Fruit fly (Drosophila melanogaster) whole organism, embryonic: Measurements from ENCODE around the gene Hsp110.

ENCODE experiments used
- ATbp ChIP-seq: fragments of 200-800 bp; sonication (Bioruptor generic); optimal IDR thresholded peaks from 2 replicates; lab custom pipeline; 2017; ENCODE audit warnings: missing biosample characterization, mild to moderate bottlenecking, missing genetic modification characterization, missing genetic modification reagents
- Abd-B ChIP-seq: fragments of 200-800 bp; sonication (Bioruptor generic); optimal IDR thresholded peaks from 2 replicates; lab custom pipeline; 2018; ENCODE audit warnings: missing biosample characterization, mild to moderate bottlenecking, missing genetic modification characterization, moderate library complexity
- Bgb ChIP-seq: fragments of 200-800 bp; sonication (Bioruptor generic); IDR thresholded peaks from 2 replicates; pipeline ENCODE4 v1.3.6; 2022; ENCODE audit warnings: missing biosample characterization, missing genetic modification characterization; ENCODE audit not compliant: partially characterized antibody
- CG10147 ChIP-seq: fragments of 200-800 bp; sonication (Bioruptor generic); optimal IDR thresholded peaks from 2 replicates; lab custom pipeline; 2019; ENCODE audit warnings: missing biosample characterization, mild to moderate bottlenecking, missing genetic modification characterization, moderate library complexity
- CG10267 ChIP-seq: fragments of 200-800 bp; sonication (Bioruptor generic); optimal IDR thresholded peaks from 2 replicates; lab custom pipeline; 2018; ENCODE audit warnings: missing biosample characterization, mild to moderate bottlenecking, missing genetic modification characterization, moderate library complexity
- CG11085 ChIP-seq: fragments of 200-800 bp; sonication (Bioruptor generic); IDR thresholded peaks from 2 replicates; pipeline ENCODE4 v1.3.6; 2022; ENCODE audit warnings: missing biosample characterization, missing genetic modification characterization
- CG11398 ChIP-seq: fragments of 200-800 bp; sonication (Bioruptor generic); optimal IDR thresholded peaks from 2 replicates; lab custom pipeline; 2016; ENCODE audit warnings: missing biosample characterization, missing genetic modification characterization
- CG11504 ChIP-seq: fragments of 200-800 bp; sonication (Bioruptor generic); optimal IDR thresholded peaks from 3 replicates; lab custom pipeline; 2019; ENCODE audit warnings: missing biosample characterization, mild to moderate bottlenecking, missing genetic modification characterization, moderate library complexity
- CG12104 ChIP-seq: fragments of 200-800 bp; sonication (Bioruptor generic); optimal IDR thresholded peaks from 3 replicates; lab custom pipeline; 2016; ENCODE audit warnings: missing biosample characterization, missing genetic modification characterization
- CG13287 ChIP-seq: fragments of 200-800 bp; sonication (Bioruptor generic); IDR thresholded peaks from 2 replicates; pipeline ENCODE4 v1.3.6; 2022; ENCODE audit warnings: missing biosample characterization, missing genetic modification characterization; ENCODE audit not compliant: partially characterized antibody
- CG13296 ChIP-seq: fragments of 200-800 bp; sonication (Bioruptor generic); optimal IDR thresholded peaks from 3 replicates; lab custom pipeline; 2018; ENCODE audit warnings: missing biosample characterization, mild to moderate bottlenecking, missing genetic modification characterization
- CG13424 ChIP-seq: fragments of 200-800 bp; sonication (Bioruptor generic); optimal IDR thresholded peaks from 2 replicates; lab custom pipeline; 2019; ENCODE audit warnings: missing biosample characterization, mild to moderate bottlenecking, missing genetic modification characterization, moderate library complexity
- CG14860 ChIP-seq: fragments of 200-800 bp; sonication (Bioruptor generic); IDR thresholded peaks from 3 replicates; pipeline ENCODE4 v1.3.6; 2022; ENCODE audit warnings: missing biosample characterization, missing genetic modification characterization; ENCODE audit not compliant: partially characterized antibody
- CG17359 ChIP-seq: fragments of 200-800 bp; sonication (Bioruptor generic); optimal IDR thresholded peaks from 3 replicates; lab custom pipeline; 2018; ENCODE audit warnings: missing biosample characterization, mild to moderate bottlenecking, missing genetic modification characterization, moderate library complexity
- CG17361 ChIP-seq: fragments of 200-800 bp; sonication (Bioruptor generic); IDR thresholded peaks from 3 replicates; pipeline ENCODE4 v1.3.6; 2022; ENCODE audit warnings: missing biosample characterization, missing genetic modification characterization
- CG2116 ChIP-seq: fragments of 200-800 bp; sonication (Bioruptor generic); optimal IDR thresholded peaks from 3 replicates; lab custom pipeline; 2018; ENCODE audit warnings: missing biosample characterization, mild to moderate bottlenecking, missing genetic modification characterization
- CG30020 ChIP-seq: fragments of 200-800 bp; optimal IDR thresholded peaks from 2 replicates; lab custom pipeline; 2019; ENCODE audit warnings: missing biosample characterization, mild to moderate bottlenecking, missing genetic modification characterization, moderate library complexity
- CG3838 ChIP-seq: fragments of 200-800 bp; sonication (Bioruptor generic); optimal IDR thresholded peaks from 3 replicates; lab custom pipeline; 2016; ENCODE audit warnings: missing biosample characterization, missing genetic modification characterization
- CG4617 ChIP-seq: fragments of 200-800 bp; sonication (Bioruptor generic); optimal IDR thresholded peaks from 3 replicates; lab custom pipeline; 2016; ENCODE audit warnings: missing biosample characterization, missing genetic modification characterization, borderline replicate concordance
- CG6254 ChIP-seq: fragments of 200-800 bp; sonication (Bioruptor generic); optimal IDR thresholded peaks from 3 replicates; lab custom pipeline; 2017; ENCODE audit warnings: mild to moderate bottlenecking, missing biosample characterization, missing genetic modification reagents, missing genetic modification characterization
- CG7786 ChIP-seq: fragments of 200-800 bp; sonication (Bioruptor generic); optimal IDR thresholded peaks from 2 replicates; lab custom pipeline; 2016; ENCODE audit warnings: missing biosample characterization, missing genetic modification characterization
- CG7987 ChIP-seq: fragments of 200-800 bp; sonication (Bioruptor generic); optimal IDR thresholded peaks from 2 replicates; lab custom pipeline; 2018; ENCODE audit warnings: missing biosample characterization, mild to moderate bottlenecking, missing genetic modification characterization, moderate library complexity
- CG8924 ChIP-seq: fragments of 200-800 bp; optimal IDR thresholded peaks from 3 replicates; lab custom pipeline; 2019; ENCODE audit warnings: missing biosample characterization, mild to moderate bottlenecking, missing genetic modification characterization, moderate library complexity
- Dek ChIP-seq: fragments of 200-800 bp; sonication (Bioruptor generic); optimal IDR thresholded peaks from 3 replicates; lab custom pipeline; 2019; ENCODE audit warnings: missing biosample characterization, mild to moderate bottlenecking, missing genetic modification characterization, moderate library complexity
- Dll ChIP-seq: fragments of 200-800 bp; sonication (Bioruptor generic); IDR thresholded peaks from 4 replicates; pipeline ENCODE4 v1.3.6; 2022; ENCODE audit warnings: missing biosample characterization, missing genetic modification characterization; ENCODE audit not compliant: partially characterized antibody
- Doc3 ChIP-seq: fragments of 200-800 bp; sonication (Bioruptor generic); IDR thresholded peaks from 3 replicates; pipeline ENCODE4 v1.3.6; 2022; ENCODE audit warnings: missing biosample characterization, missing genetic modification characterization; ENCODE audit not compliant: partially characterized antibody
- Fer3 ChIP-seq: fragments of 200-800 bp; sonication (Bioruptor generic); optimal IDR thresholded peaks from 2 replicates; lab custom pipeline; 2018; ENCODE audit warnings: missing biosample characterization, mild to moderate bottlenecking, missing genetic modification characterization, moderate library complexity
- H15 ChIP-seq: fragments of 200-800 bp; sonication (Bioruptor generic); IDR thresholded peaks from 3 replicates; pipeline ENCODE4 v1.3.6; 2022; ENCODE audit warnings: missing biosample characterization, missing genetic modification characterization
- HLH4C ChIP-seq: fragments of 200-800 bp; sonication (Bioruptor generic); IDR thresholded peaks from 3 replicates; pipeline ENCODE4 v1.3.6; 2022; ENCODE audit warnings: missing biosample characterization, missing genetic modification characterization; ENCODE audit not compliant: partially characterized antibody
- Hey ChIP-seq: fragments of 200-800 bp; sonication (Bioruptor generic); optimal IDR thresholded peaks from 3 replicates; lab custom pipeline; 2018; ENCODE audit warnings: missing biosample characterization, mild to moderate bottlenecking, missing genetic modification characterization
- Pdp1 ChIP-seq, 2 experiments: fragments of 200-800 bp; sonication (Bioruptor generic); optimal IDR thresholded peaks; 3 replicates each; lab custom pipeline; 2016; ENCODE audit warnings: missing biosample characterization in 2 of 2, missing genetic modification characterization in 2 of 2, mild to moderate bottlenecking in 1 of 2, moderate library complexity in 1 of 2
- Taf1 ChIP-seq: fragments of 200-800 bp; sonication (Bioruptor generic); IDR thresholded peaks from 2 replicates; pipeline ENCODE4 v1.3.6; 2022; ENCODE audit warnings: missing biosample characterization, missing genetic modification characterization
- Xbp1 ChIP-seq: fragments of 200-800 bp; sonication (Bioruptor generic); optimal IDR thresholded peaks from 3 replicates; lab custom pipeline; 2016; ENCODE audit warnings: missing biosample characterization, mild to moderate bottlenecking, missing genetic modification characterization
- Xrp1 ChIP-seq: fragments of 200-800 bp; sonication (Bioruptor generic); IDR thresholded peaks from 2 replicates; pipeline ENCODE4 v1.3.6; 2022; ENCODE audit warnings: missing biosample characterization, missing genetic modification characterization
- abd-A ChIP-seq: fragments of 200-800 bp; sonication (Bioruptor generic); optimal IDR thresholded peaks from 3 replicates; lab custom pipeline; 2019; ENCODE audit warnings: missing biosample characterization, mild to moderate bottlenecking, missing genetic modification characterization, moderate library complexity
- ci ChIP-seq: fragments of 200-800 bp; sonication (Bioruptor generic); IDR thresholded peaks from 3 replicates; pipeline ENCODE4 v1.3.6; 2022; ENCODE audit warnings: missing biosample characterization, missing genetic modification characterization
- crp ChIP-seq, 2 experiments: fragments of 200-800 bp; sonication (Bioruptor generic); optimal IDR thresholded peaks; 2 replicates in 1 of 2; 3 replicates in 1 of 2; lab custom pipeline; 2017; ENCODE audit warnings: missing biosample characterization in 2 of 2, missing genetic modification characterization in 2 of 2, mild to moderate bottlenecking in 1 of 2, moderate library complexity in 1 of 2
- fd3F ChIP-seq: fragments of 200-800 bp; sonication (Bioruptor generic); optimal IDR thresholded peaks from 2 replicates; lab custom pipeline; 2018; ENCODE audit warnings: missing biosample characterization, mild to moderate bottlenecking, missing genetic modification characterization, moderate library complexity
- hbn ChIP-seq: fragments of 200-800 bp; sonication (Bioruptor generic); IDR thresholded peaks from 2 replicates; pipeline ENCODE4 v1.3.6; 2022; ENCODE audit warnings: missing biosample characterization, missing genetic modification characterization; ENCODE audit not compliant: partially characterized antibody
- sna ChIP-seq: fragments of 200-800 bp; sonication (Bioruptor generic); IDR thresholded peaks from 2 replicates; pipeline ENCODE4 v1.3.6; 2022; ENCODE audit warnings: missing biosample characterization, missing genetic modification characterization; ENCODE audit not compliant: partially characterized antibody
- so ChIP-seq: fragments of 200-800 bp; sonication (Bioruptor generic); IDR thresholded peaks from 3 replicates; pipeline ENCODE4 v1.3.6; 2022; ENCODE audit warnings: missing biosample characterization, missing genetic modification characterization
- stwl ChIP-seq: fragments of 200-800 bp; sonication (Bioruptor generic); optimal IDR thresholded peaks from 3 replicates; lab custom pipeline; 2018; ENCODE audit warnings: missing biosample characterization, mild to moderate bottlenecking, missing genetic modification characterization, moderate library complexity
- unpg ChIP-seq: fragments of 200-800 bp; sonication (Bioruptor generic); optimal IDR thresholded peaks from 3 replicates; lab custom pipeline; 2018; ENCODE audit warnings: missing biosample characterization, mild to moderate bottlenecking, missing genetic modification characterization, moderate library complexity
- vnd ChIP-seq: fragments of 200-800 bp; sonication (Bioruptor generic); IDR thresholded peaks from 3 replicates; pipeline ENCODE4 v1.3.6; 2022; ENCODE audit warnings: missing biosample characterization, missing genetic modification characterization; ENCODE audit not compliant: partially characterized antibody
- zen2 ChIP-seq: fragments of 200-800 bp; sonication (Bioruptor generic); IDR thresholded peaks from 3 replicates; pipeline ENCODE4 v1.3.6; 2022; ENCODE audit warnings: missing biosample characterization, missing genetic modification characterization; ENCODE audit not compliant: partially characterized antibody

Gene Hsp110

DNA sequence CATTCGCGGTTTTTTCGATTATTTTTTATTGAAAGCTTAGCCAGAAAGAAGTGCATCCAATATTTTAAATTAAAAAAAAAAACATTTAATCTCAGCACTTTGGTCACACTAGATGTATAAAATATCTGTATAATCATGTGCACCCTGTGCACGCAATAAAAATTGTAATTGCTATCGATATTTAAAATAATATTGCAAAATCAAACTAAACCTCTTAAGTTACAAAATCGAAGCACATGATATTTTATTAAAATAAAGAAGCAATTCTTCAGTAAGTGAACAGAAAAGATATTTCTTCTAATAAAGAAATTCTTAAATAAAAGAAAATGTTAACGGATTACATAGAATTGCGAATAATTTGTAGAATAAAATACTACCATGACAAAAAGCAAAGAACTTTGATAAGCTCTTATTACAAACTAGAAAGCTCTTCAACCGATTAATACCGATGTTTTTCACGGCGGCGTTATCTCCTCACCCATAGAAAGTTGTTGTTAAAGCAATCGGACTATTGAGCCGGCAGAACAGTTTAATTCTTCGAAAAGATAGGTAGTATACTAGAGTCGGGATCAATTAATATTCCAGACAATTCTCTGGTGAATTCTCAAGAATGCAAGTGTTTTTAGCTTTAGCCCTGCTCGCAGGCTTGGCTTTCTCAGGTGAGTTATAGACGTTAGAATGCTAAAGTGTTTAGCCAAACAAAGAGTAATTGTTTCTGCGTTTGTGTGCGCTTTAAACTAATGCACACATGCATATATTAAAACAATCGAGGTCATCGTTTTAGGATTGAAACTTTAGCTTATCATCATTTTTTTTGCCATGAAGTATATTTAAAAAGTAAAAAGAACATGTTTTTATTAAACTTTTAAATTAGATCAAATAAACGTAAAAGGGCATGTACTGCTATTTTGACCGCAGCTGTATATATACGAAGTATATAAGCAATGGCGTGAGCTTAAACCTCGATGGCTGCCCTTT lies 42.8 kb upstream of the Hsp110 start, which contains the start of gene CtsK1 (continued):
- TF ChIP-seq Taf1 (GFP tag; lab: Robert Waterston, UW) = peak; percentile 23; the same call in 1 of the 2 replicates
- TF ChIP-seq CG17359 = peak; percentile 66
- TF ChIP-seq unpg = peak; percentile 22
- peak; percentile 15 for TF ChIP-seq Xbp1
- peak; percentile 72 for TF ChIP-seq hbn
- TF ChIP-seq CG8924 (tag; lab: Kevin White, UChicago) = no peak
- TF ChIP-seq ci (GFP tag; lab: Robert Waterston, UW) = peak; percentile 3; the same call in 1 of the 3 replicates
- TF ChIP-seq CG3838 (GFP tag; lab: Kevin White, UChicago) = no peak
- peak; percentile 4 for TF ChIP-seq ATbp
- TF ChIP-seq sna = peak; percentile 47; the same call in 1 of the 2 replicates
- peak; percentile 34 for TF ChIP-seq CG2116
- no peak for TF ChIP-seq Hey (tag; lab: Kevin White, UChicago)
- no peak for TF ChIP-seq Dek
- peak in 1 of 2 experiments; percentile 48 for TF ChIP-seq crp (GFP tag; optimal IDR thresholded peaks at IDR 0.05; lab: Kevin White, UChicago)
- TF ChIP-seq CG13287 (GFP tag; lab: Robert Waterston, UW) = peak; percentile 86
- no peak for TF ChIP-seq CG7987 (GFP tag; lab: Kevin White, UChicago)
- TF ChIP-seq vnd (GFP tag; lab: Robert Waterston, UW) = peak; percentile 61
- peak; percentile 90 for TF ChIP-seq Dll (GFP tag; lab: Robert Waterston, UW)
- peak; percentile 8 for TF ChIP-seq CG30020
- TF ChIP-seq CG14860 = peak; percentile 40; the same call in 2 of the 3 replicates
- no peak for TF ChIP-seq fd3F (GFP tag; lab: Kevin White, UChicago)
- TF ChIP-seq abd-A (tag; lab: Kevin White, UChicago) = peak; percentile 8
- TF ChIP-seq H15 = 0 out of 3 replicates have a peak, but pooled peaks have one; percentile 18
- peak; percentile 47 for TF ChIP-seq CG11504 (tag; lab: Kevin White, UChicago)
- TF ChIP-seq CG11398 (GFP tag; lab: Kevin White, UChicago) = no peak
- TF ChIP-seq CG17361 (GFP tag; lab: Robert Waterston, UW) = peak; percentile 62; the same call in 2 of the 3 replicates
- no peak for TF ChIP-seq CG13296 (GFP tag; lab: Kevin White, UChicago)
- no peak for TF ChIP-seq CG7786 (GFP tag; lab: Kevin White, UChicago)
- no peak for TF ChIP-seq CG11085
- peak; percentile 53; the same call in 1 of the 3 replicates for TF ChIP-seq HLH4C
- TF ChIP-seq stwl (tag; lab: Kevin White, UChicago) = peak; percentile 98
- TF ChIP-seq Abd-B = peak; percentile 48
- no peak for TF ChIP-seq CG4617
- peak; percentile 73; the same call in 1 of the 3 replicates for TF ChIP-seq zen2 (GFP tag; lab: Robert Waterston, UW)
- TF ChIP-seq CG10147 (GFP tag; lab: Kevin White, UChicago) = peak; percentile 44
- peak in 1 of 2 experiments; percentile 3 for TF ChIP-seq Pdp1 (GFP tag; optimal IDR thresholded peaks at IDR 0.05; lab: Kevin White, UChicago)
- peak; percentile 7 for TF ChIP-seq CG12104
- peak; percentile 38 for TF ChIP-seq CG10267 (tag; lab: Kevin White, UChicago)
- peak; percentile 72; the same call in 1 of the 2 replicates for TF ChIP-seq Bgb (GFP tag; lab: Robert Waterston, UW)
- TF ChIP-seq Fer3 (tag; lab: Kevin White, UChicago) = peak; percentile 5
- peak; percentile 70 for TF ChIP-seq Xrp1
- TF ChIP-seq CG6254 (GFP tag; lab: Kevin White, UChicago) = peak; percentile 99
- peak; percentile 30 for TF ChIP-seq CG13424 (tag; lab: Kevin White, UChicago)
- TF ChIP-seq Doc3 (GFP tag; lab: Robert Waterston, UW) = peak; percentile 78
- TF ChIP-seq so = no peak
